Fruit fly (Drosophila melanogaster): ENCODE measurements around the gene Arr2.

- TF ChIP-seq insv (optimal IDR thresholded peaks at IDR 0.05) (no peak), psq (optimal IDR thresholded peaks at IDR 0.05) (no peak), ttk (optimal IDR thresholded peaks at IDR 0.05) (peak; percentile 91), h (optimal IDR thresholded peaks at IDR 0.05) (no peak), Sin3A (optimal IDR thresholded peaks at IDR 0.05) (no peak)
Measured at dm6 chr3L:8677774-8678173, 29.0 kb upstream of the Arr2 start.

Measured in Kc167 (cell line).